Comparison of ENCODE assay signal across 2 fruit fly cellular contexts in genomic region chrX:12222890-12223345, dm6.
TF ChIP-seq lines count a peak whose summit lies in the region.

No protein-coding gene starts in this region.

TF ChIP-seq in whole organism, embryonic, 481 proteins besides CTCF, POLR2A, EP300 and RAD21 (continued from another document and continues in another):
- TF ChIP-seq CG11696 (GFP tag; IDR thresholded peaks at IDR 0.05; lab: Robert Waterston, UW) (peak; percentile 59), hb (GFP tag; IDR thresholded peaks at IDR 0.05; lab: Robert Waterston, UW; ENCODE audit: partially characterized antibody) (no peak), CG1233 (GFP tag; optimal IDR thresholded peaks at IDR 0.05; lab: Kevin White, UChicago) (peak; percentile 67), vnd (GFP tag; IDR thresholded peaks at IDR 0.05; lab: Robert Waterston, UW; ENCODE audit: partially characterized antibody) (no peak), org-1 (GFP tag; optimal IDR thresholded peaks at IDR 0.05; lab: Kevin White, UChicago) (peak; percentile 61), CG10267 (tag; optimal IDR thresholded peaks at IDR 0.05; lab: Kevin White, UChicago) (peak; percentile 77), PHDP (tag; optimal IDR thresholded peaks at IDR 0.05; lab: Kevin White, UChicago) (peak; percentile 75), Fer3 (tag; optimal IDR thresholded peaks at IDR 0.05; lab: Kevin White, UChicago) (peak; percentile 45), D (optimal IDR thresholded peaks at IDR 0.05; lab: Kevin White, UChicago) (no peak), D (GFP tag; optimal IDR thresholded peaks at IDR 0.05; lab: Kevin White, UChicago) (peak; percentile 71), sima (GFP tag; optimal IDR thresholded peaks at IDR 0.05; lab: Kevin White, UChicago) (no peak), CG17802 (tag; optimal IDR thresholded peaks at IDR 0.05; lab: Kevin White, UChicago) (no peak), CG7839 (tag; optimal IDR thresholded peaks at IDR 0.05; lab: Kevin White, UChicago) (peak; percentile 84), CG3726 (GFP tag; IDR thresholded peaks at IDR 0.05; lab: Robert Waterston, UW) (no peak), stwl (tag; optimal IDR thresholded peaks at IDR 0.05; lab: Kevin White, UChicago) (peak; percentile 22), BEAF-32 (GFP tag; optimal IDR thresholded peaks at IDR 0.05; lab: Kevin White, UChicago) (no peak), CG2875 (GFP tag; optimal IDR thresholded peaks at IDR 0.05; lab: Kevin White, UChicago) (peak; percentile 66), CG3065 (GFP tag; optimal IDR thresholded peaks at IDR 0.05; lab: Kevin White, UChicago) (peak; percentile 0), CG17328 (GFP tag; IDR thresholded peaks at IDR 0.05; lab: Robert Waterston, UW) (peak; percentile 83), lab (GFP tag; optimal IDR thresholded peaks at IDR 0.05; lab: Kevin White, UChicago) (peak; percentile 72), CG8924 (tag; optimal IDR thresholded peaks at IDR 0.05; lab: Kevin White, UChicago) (peak; percentile 69), knrl (GFP tag; IDR thresholded peaks at IDR 0.05; lab: Robert Waterston, UW; ENCODE audit: partially characterized antibody) (no peak), Jarid2 (GFP tag; optimal IDR thresholded peaks at IDR 0.05; lab: Kevin White, UChicago) (peak; percentile 29), CG17361 (GFP tag; IDR thresholded peaks at IDR 0.05; lab: Robert Waterston, UW) (peak; percentile 82), Atf-2 (GFP tag; optimal IDR thresholded peaks at IDR 0.05; lab: Kevin White, UChicago) (no peak), pnt (GFP tag; optimal IDR thresholded peaks at IDR 0.05; lab: Kevin White, UChicago) (no peak), Bgb (GFP tag; IDR thresholded peaks at IDR 0.05; lab: Robert Waterston, UW; ENCODE audit: partially characterized antibody) (no peak), crc (GFP tag; optimal IDR thresholded peaks at IDR 0.05; lab: Kevin White, UChicago) (no peak), CG6854 (GFP tag; optimal IDR thresholded peaks at IDR 0.05; lab: Kevin White, UChicago) (no peak), tll (GFP tag; optimal IDR thresholded peaks at IDR 0.05; lab: Kevin White, UChicago) (no peak), gsb-n (tag; optimal IDR thresholded peaks at IDR 0.05; lab: Kevin White, UChicago) (peak; percentile 84), sr (GFP tag; IDR thresholded peaks at IDR 0.05; lab: Robert Waterston, UW) (no peak), Lhr (GFP tag; optimal IDR thresholded peaks at IDR 0.05; lab: Kevin White, UChicago) (no peak), jigr1 (GFP tag; IDR thresholded peaks at IDR 0.05; lab: Robert Waterston, UW) (0 out of 3 replicates have a peak, but pooled peaks have one; percentile 24), CG18011 (GFP tag; optimal IDR thresholded peaks at IDR 0.05; lab: Kevin White, UChicago) (no peak), CG12942 (GFP tag; optimal IDR thresholded peaks at IDR 0.05; lab: Kevin White, UChicago) (peak; percentile 54), CG9727 (GFP tag; optimal IDR thresholded peaks at IDR 0.05; lab: Kevin White, UChicago) (peak; percentile 79), br (optimal IDR thresholded peaks at IDR 0.05; lab: Kevin White, UChicago) (no peak), Dip3 (GFP tag; optimal IDR thresholded peaks at IDR 0.05; lab: Kevin White, UChicago) (no peak), wek (GFP tag; optimal IDR thresholded peaks at IDR 0.05; lab: Kevin White, UChicago) (no peak), row (GFP tag; IDR thresholded peaks at IDR 0.05; lab: Robert Waterston, UW) (peak; percentile 84), pan (optimal IDR thresholded peaks at IDR 0.05; lab: Kevin White, UChicago) (no peak), pan (GFP tag; optimal IDR thresholded peaks at IDR 0.05 in 1 of 2, IDR thresholded peaks at IDR 0.05 in 1 of 2) (peak in 1 of 2 experiments; percentile 69), Hmx (GFP tag; optimal IDR thresholded peaks at IDR 0.05; lab: Kevin White, UChicago) (no peak), CG2120 (GFP tag; optimal IDR thresholded peaks at IDR 0.05; lab: Kevin White, UChicago) (no peak), MBD-R2 (GFP tag; IDR thresholded peaks at IDR 0.05; lab: Robert Waterston, UW) (no peak), onecut (GFP tag; IDR thresholded peaks at IDR 0.05; lab: Robert Waterston, UW) (peak; percentile 60), Nf-YB (GFP tag; optimal IDR thresholded peaks at IDR 0.05; lab: Kevin White, UChicago) (peak; percentile 20), pfk (GFP tag; optimal IDR thresholded peaks at IDR 0.05; lab: Kevin White, UChicago) (no peak), Spps (tag; optimal IDR thresholded peaks at IDR 0.05; lab: Kevin White, UChicago) (peak; percentile 62), CG34376 (GFP tag; optimal IDR thresholded peaks at IDR 0.05; lab: Kevin White, UChicago) (no peak), CG11695 (GFP tag; IDR thresholded peaks at IDR 0.05; lab: Robert Waterston, UW) (peak; percentile 72; the same call in 2 of the 3 replicates), Abd-B (GFP tag; optimal IDR thresholded peaks at IDR 0.05; lab: Kevin White, UChicago) (peak; percentile 68), CG33557 (GFP tag; optimal IDR thresholded peaks at IDR 0.05; lab: Kevin White, UChicago) (peak; percentile 66), pita (GFP tag; optimal IDR thresholded peaks at IDR 0.05; lab: Kevin White, UChicago) (no peak), ato (GFP tag; IDR thresholded peaks at IDR 0.05; lab: Robert Waterston, UW; ENCODE audit: partially characterized antibody) (no peak), Atf6 (GFP tag; IDR thresholded peaks at IDR 0.05; lab: Robert Waterston, UW) (peak; percentile 42; the same call in 1 of the 2 replicates), zf30C (GFP tag; optimal IDR thresholded peaks at IDR 0.05; lab: Kevin White, UChicago) (peak; percentile 50), zfh1 (GFP tag; IDR thresholded peaks at IDR 0.05; lab: Robert Waterston, UW) (peak; percentile 75), p53 (GFP tag; optimal IDR thresholded peaks at IDR 0.05; lab: Kevin White, UChicago) (no peak), Dad (GFP tag; optimal IDR thresholded peaks at IDR 0.05; lab: Kevin White, UChicago) (no peak), Fer1 (GFP tag; optimal IDR thresholded peaks at IDR 0.05; lab: Kevin White, UChicago) (peak; percentile 54), CG18476 (GFP tag; optimal IDR thresholded peaks at IDR 0.05; lab: Kevin White, UChicago) (peak; percentile 42), CG2712 (tag; optimal IDR thresholded peaks at IDR 0.05; lab: Kevin White, UChicago) (peak; percentile 90), eve (GFP tag; optimal IDR thresholded peaks at IDR 0.05; lab: Kevin White, UChicago) (no peak), pho (GFP tag; optimal IDR thresholded peaks at IDR 0.05; lab: Kevin White, UChicago) (no peak), CG6175 (GFP tag; IDR thresholded peaks at IDR 0.05; lab: Robert Waterston, UW) (no peak)

TF ChIP-seq in whole organism, prepupa, 60 proteins besides CTCF, POLR2A, EP300 and RAD21 (continued from another document):
- peak; percentile 47 for TF ChIP-seq Ets96B (tag; optimal IDR thresholded peaks at IDR 0.05; lab: Kevin White, UChicago)
- TF ChIP-seq CG11294 (GFP tag; IDR thresholded peaks at IDR 0.05; lab: Robert Waterston, UW) = no peak
- TF ChIP-seq Smox (GFP tag; optimal IDR thresholded peaks at IDR 0.05; lab: Kevin White, UChicago) = peak; percentile 16
- TF ChIP-seq CG7368 (GFP tag; optimal IDR thresholded peaks at IDR 0.05; lab: Kevin White, UChicago) = peak; percentile 38
- TF ChIP-seq Sox14 (GFP tag; optimal IDR thresholded peaks at IDR 0.05; lab: Kevin White, UChicago) = peak; percentile 5
- TF ChIP-seq Hr38 (GFP tag; optimal IDR thresholded peaks at IDR 0.05; lab: Kevin White, UChicago) = no peak
- no peak for TF ChIP-seq Eip93F (GFP tag; optimal IDR thresholded peaks at IDR 0.05; lab: Kevin White, UChicago)
- TF ChIP-seq CG3032 (tag; optimal IDR thresholded peaks at IDR 0.05; lab: Kevin White, UChicago) = peak; percentile 57
- TF ChIP-seq CG6276 (GFP tag; optimal IDR thresholded peaks at IDR 0.05; lab: Kevin White, UChicago) = no peak
- TF ChIP-seq lz (GFP tag; optimal IDR thresholded peaks at IDR 0.05; lab: Kevin White, UChicago) = peak; percentile 14
- TF ChIP-seq CG34406 (GFP tag; optimal IDR thresholded peaks at IDR 0.05; lab: Kevin White, UChicago) = peak; percentile 58
- TF ChIP-seq Sox102F (GFP tag; optimal IDR thresholded peaks at IDR 0.05; lab: Kevin White, UChicago) = peak; percentile 24
- TF ChIP-seq CG6163 (GFP tag; IDR thresholded peaks at IDR 0.05; lab: Robert Waterston, UW) = peak; percentile 66; the same call in 1 of the 3 replicates
- peak; percentile 17 for TF ChIP-seq CG16779 (tag; optimal IDR thresholded peaks at IDR 0.05; lab: Kevin White, UChicago)
- TF ChIP-seq CG15336 (GFP tag; IDR thresholded peaks at IDR 0.05; lab: Robert Waterston, UW) = peak; percentile 53
- peak; percentile 59 for TF ChIP-seq acj6 (GFP tag; optimal IDR thresholded peaks at IDR 0.05; lab: Kevin White, UChicago)
- TF ChIP-seq Met (GFP tag; optimal IDR thresholded peaks at IDR 0.05; lab: Kevin White, UChicago) = peak; percentile 50
- no peak for TF ChIP-seq CG11902 (GFP tag; optimal IDR thresholded peaks at IDR 0.05; lab: Kevin White, UChicago)
- TF ChIP-seq fd85E (GFP tag; optimal IDR thresholded peaks at IDR 0.05; lab: Kevin White, UChicago) = no peak
- TF ChIP-seq CG6808 (GFP tag; optimal IDR thresholded peaks at IDR 0.05; lab: Kevin White, UChicago) = peak; percentile 40
- TF ChIP-seq fd59A (GFP tag; optimal IDR thresholded peaks at IDR 0.05; lab: Kevin White, UChicago) = peak; percentile 21
- peak; percentile 27 for TF ChIP-seq Lpt (GFP tag; optimal IDR thresholded peaks at IDR 0.05; lab: Kevin White, UChicago)
- TF ChIP-seq fkh (GFP tag; optimal IDR thresholded peaks at IDR 0.05; lab: Kevin White, UChicago) = peak; percentile 18
- peak; percentile 19 for TF ChIP-seq CG8319 (GFP tag; optimal IDR thresholded peaks at IDR 0.05; lab: Kevin White, UChicago)
- peak; percentile 61 for TF ChIP-seq OdsH (GFP tag; optimal IDR thresholded peaks at IDR 0.05; lab: Kevin White, UChicago)
- TF ChIP-seq dac (GFP tag; optimal IDR thresholded peaks at IDR 0.05; lab: Kevin White, UChicago) = no peak
- peak; percentile 59 for TF ChIP-seq CG6792 (GFP tag; optimal IDR thresholded peaks at IDR 0.05; lab: Kevin White, UChicago)
- peak; percentile 61 to 64 for TF ChIP-seq ss (GFP tag; optimal IDR thresholded peaks at IDR 0.05; lab: Kevin White, UChicago)
- TF ChIP-seq CG8119 (GFP tag; IDR thresholded peaks at IDR 0.05; lab: Robert Waterston, UW) = peak; percentile 52; the same call in 2 of the 3 replicates
- TF ChIP-seq Eip78C (GFP tag; lab: Kevin White, UChicago) = peak; percentile 90
- TF ChIP-seq esn (GFP tag; optimal IDR thresholded peaks at IDR 0.05; lab: Kevin White, UChicago) = peak; percentile 69
- peak; percentile 33 for TF ChIP-seq topi (GFP tag; optimal IDR thresholded peaks at IDR 0.05; lab: Kevin White, UChicago)
- TF ChIP-seq vri (GFP tag; optimal IDR thresholded peaks at IDR 0.05; lab: Kevin White, UChicago) = peak; percentile 14
- peak; percentile 61 for TF ChIP-seq svp (GFP tag; lab: Kevin White, UChicago)
- TF ChIP-seq dsx (GFP tag; optimal IDR thresholded peaks at IDR 0.05; lab: Kevin White, UChicago; ENCODE audit: poor library complexity, severe bottlenecking) = peak; percentile 71
- peak; percentile 4 for TF ChIP-seq CG4318 (GFP tag; optimal IDR thresholded peaks at IDR 0.05; lab: Kevin White, UChicago)
- TF ChIP-seq CG6854 (GFP tag; optimal IDR thresholded peaks at IDR 0.05; lab: Kevin White, UChicago) = no peak
